Worm (Caenorhabditis elegans) whole organism, early embryonic: ENCODE data around the gene fbxb-2.
A peak's percentile ranks its signal among the peaks of the same experiment; 100 is the strongest.

Source experiments
- F13C5.2 ChIP-seq: sonication (generic microtip); optimal IDR thresholded peaks from 2 replicates; lab custom pipeline; 2017; ENCODE audit warnings: mild to moderate bottlenecking, missing genetic modification characterization, inconsistent platforms, missing compliant biosample characterization
- aly-1 ChIP-seq: sonication (generic microtip); optimal IDR thresholded peaks from 2 replicates; lab custom pipeline; 2016; ENCODE audit warnings: missing genetic modification characterization, missing compliant biosample characterization
- ama-1 ChIP-seq: fragments of 150-350 bp; optimal IDR thresholded peaks from 2 replicates; lab custom pipeline; 2014
- ceh-13 ChIP-seq: fragments of 200-800 bp; sonication (Bioruptor generic); optimal IDR thresholded peaks from 2 replicates; lab custom pipeline; 2018; ENCODE audit warnings: mild to moderate bottlenecking, missing genetic modification characterization, missing compliant biosample characterization
- ceh-36 ChIP-seq: sonication (generic microtip); optimal IDR thresholded peaks from 2 replicates; lab custom pipeline; 2016; ENCODE audit warnings: missing genetic modification characterization, inconsistent platforms, missing compliant biosample characterization
- ets-7 ChIP-seq: sonication (generic microtip); optimal IDR thresholded peaks from 2 replicates; lab custom pipeline; 2016; ENCODE audit warnings: missing genotype, missing genetic modification characterization, missing compliant biosample characterization
- flt-1 ChIP-seq: fragments of 200-800 bp; sonication (Bioruptor generic); IDR thresholded peaks from 2 replicates; pipeline ENCODE4 v1.3.6; 2022; ENCODE audit warnings: missing genetic modification characterization, missing compliant biosample characterization
- hmbx-1 ChIP-seq: sonication (generic microtip); optimal IDR thresholded peaks from 2 replicates; lab custom pipeline; 2016; ENCODE audit warnings: mild to moderate bottlenecking, missing genetic modification characterization, missing compliant biosample characterization
- hmg-4 ChIP-seq: fragments of 200-800 bp; sonication (Bioruptor generic); optimal IDR thresholded peaks from 2 replicates; lab custom pipeline; 2018; ENCODE audit warnings: mild to moderate bottlenecking, missing genetic modification characterization, missing compliant biosample characterization
- hnd-1 ChIP-seq: sonication (generic microtip); optimal IDR thresholded peaks from 2 replicates; lab custom pipeline; 2016; ENCODE audit warnings: missing genetic modification characterization, missing compliant biosample characterization
- scrt-1 ChIP-seq: fragments of 200-800 bp; sonication (Bioruptor generic); IDR thresholded peaks from 2 replicates; pipeline ENCODE4 v1.3.6; 2022; ENCODE audit warnings: missing genetic modification characterization, missing compliant biosample characterization
- sea-1 ChIP-seq: fragments of 200-800 bp; sonication (Bioruptor generic); conservative IDR thresholded peaks from 2 replicates; pipeline ENCODE4 v1.3.6; 2022; ENCODE audit warnings: missing genetic modification characterization, missing compliant biosample characterization
- tra-4 ChIP-seq: sonication (generic microtip); optimal IDR thresholded peaks from 2 replicates; lab custom pipeline; 2017; ENCODE audit warnings: missing genetic modification characterization, missing compliant biosample characterization

DNA sequence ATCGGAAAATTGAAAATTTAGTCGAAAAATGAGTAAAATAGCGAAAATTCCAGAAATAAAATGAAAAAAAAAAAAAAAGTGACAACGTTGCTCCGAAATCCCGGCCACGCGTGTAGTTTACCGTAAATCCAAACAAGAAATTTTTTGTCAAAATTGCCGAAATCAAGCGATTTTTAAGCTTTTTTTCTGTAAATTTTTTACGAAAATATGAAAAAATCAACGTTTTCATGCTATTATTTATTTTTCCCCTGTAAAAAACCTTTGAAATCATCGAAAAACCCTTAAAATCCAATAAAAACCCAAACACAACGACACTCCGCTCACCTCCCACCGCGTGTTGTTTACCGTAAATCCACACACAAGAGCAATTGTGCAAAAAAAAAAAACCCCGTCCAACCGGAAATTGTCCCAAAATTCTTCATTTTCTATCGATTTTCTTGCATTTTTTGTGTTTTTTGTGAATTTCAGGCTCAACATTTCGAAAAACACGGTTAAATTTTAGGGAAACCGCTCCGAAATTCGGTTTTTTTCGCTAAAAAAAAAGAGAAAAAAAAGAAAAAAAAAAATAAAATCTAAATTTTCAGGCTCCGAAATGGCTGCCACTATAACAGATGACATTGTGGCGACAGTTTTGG is 47.0 kb downstream of the fbxb-2 start, which contains the start of the genes Y39B6A.3 and pph-5:
- TF ChIP-seq aly-1, result no peak
- TF ChIP-seq ets-7 (tag; lab: Kevin White, UChicago), result no peak
- no peak for TF ChIP-seq flt-1
- no peak for TF ChIP-seq sea-1
- no peak for TF ChIP-seq tra-4
- TF ChIP-seq hnd-1 (tag; lab: Kevin White, UChicago), result no peak
- no peak for TF ChIP-seq ceh-36 (tag; lab: Kevin White, UChicago)
- no peak for TF ChIP-seq hmg-4 (GFP tag; lab: Kevin White, UChicago)
- no peak for TF ChIP-seq ama-1 (lab: Kevin White, UChicago)
- no peak for TF ChIP-seq scrt-1 (GFP tag; lab: Robert Waterston, UW)
- TF ChIP-seq ceh-13 (GFP tag; lab: Kevin White, UChicago), result no peak
- no peak for TF ChIP-seq hmbx-1
- peak; percentile 28 for TF ChIP-seq F13C5.2
